Worm (Caenorhabditis elegans): ENCODE results near the gene daf-4.

DNA sequence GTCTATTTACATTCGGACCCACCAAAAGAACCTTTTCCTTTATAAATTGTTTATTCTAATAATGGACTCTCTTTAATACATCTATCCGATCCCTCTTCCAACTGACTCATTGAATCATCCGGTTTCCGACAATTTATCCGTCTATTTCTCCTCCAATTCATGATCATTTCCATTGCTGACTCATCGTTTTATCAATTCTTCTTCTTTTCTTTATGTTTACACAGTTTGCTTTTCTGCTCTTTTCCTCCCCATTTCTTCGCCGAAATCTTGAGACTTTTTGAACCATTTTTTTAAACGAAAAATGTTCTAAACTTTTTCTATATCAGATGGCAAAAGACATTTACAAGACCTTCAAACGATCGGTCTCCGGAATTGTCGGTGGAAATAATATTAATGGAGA, 29.5 kb upstream of the daf-4 start, which contains the start of gene ced-6:
- TF ChIP-seq snpc-4 (tag; optimal IDR thresholded peaks at IDR 0.05): no peak
- no peak for TF ChIP-seq lin-11 (tag; optimal IDR thresholded peaks at IDR 0.05)
- TF ChIP-seq unc-62 (GFP tag; optimal IDR thresholded peaks at IDR 0.05): no peak
- TF ChIP-seq nhr-237 (tag; optimal IDR thresholded peaks at IDR 0.05): no peak
- no peak for TF ChIP-seq nhr-10 (tag; optimal IDR thresholded peaks at IDR 0.05)
- no peak for TF ChIP-seq nhr-23 (tag; optimal IDR thresholded peaks at IDR 0.05)
